Worm (Caenorhabditis elegans) whole organism, young adult: ENCODE measurements around the gene unc-49.
A peak's percentile ranks its signal among the peaks of the same experiment; 100 is the strongest.

Experiments used
- B0035.1 ChIP-seq: sonication (generic microtip); optimal IDR thresholded peaks from 2 replicates; lab custom pipeline; 2016; ENCODE audit warnings: missing genetic modification characterization, mild to moderate bottlenecking, missing compliant biosample characterization, missing genotype, missing genetic modification reagents
- C06A6.2 ChIP-seq: fragments of 200-800 bp; sonication (Bioruptor generic); conservative IDR thresholded peaks from 2 replicates; pipeline ENCODE4 v1.3.6; 2022; ENCODE audit warnings: missing genetic modification characterization, missing compliant biosample characterization
- D2030.7 ChIP-seq: fragments of 200-800 bp; sonication (Bioruptor generic); IDR thresholded peaks from 2 replicates; pipeline ENCODE4 v1.3.6; 2022; ENCODE audit warnings: missing genetic modification reagents, missing genetic modification characterization, missing compliant biosample characterization
- F22D6.2 ChIP-seq: sonication (generic microtip); optimal IDR thresholded peaks from 2 replicates; lab custom pipeline; 2016; ENCODE audit warnings: mild to moderate bottlenecking, missing genetic modification characterization, missing compliant biosample characterization
- F23B12.7 ChIP-seq: sonication (generic microtip); optimal IDR thresholded peaks from 2 replicates; lab custom pipeline; 2017; ENCODE audit warnings: missing genetic modification characterization, mild to moderate bottlenecking, missing compliant biosample characterization, antibody characterized with exemption, moderate library complexity; ENCODE audit not compliant: insufficient read depth
- F33H1.4 ChIP-seq: fragments of 200-800 bp; sonication (Bioruptor generic); IDR thresholded peaks from 2 replicates; pipeline ENCODE4 v1.3.6; 2022; ENCODE audit warnings: missing genetic modification reagents, missing genetic modification characterization, missing compliant biosample characterization
- F39B2.1 ChIP-seq: fragments of 200-800 bp; sonication (Bioruptor generic); IDR thresholded peaks from 2 replicates; pipeline ENCODE4 v1.3.6; 2022; ENCODE audit warnings: missing genetic modification reagents, missing genetic modification characterization, missing compliant biosample characterization
- F49E8.2 ChIP-seq: sonication (generic microtip); optimal IDR thresholded peaks from 3 replicates; lab custom pipeline; 2017; ENCODE audit warnings: missing genetic modification characterization, mild to moderate bottlenecking, missing compliant biosample characterization, antibody characterized with exemption, moderate library complexity; ENCODE audit not compliant: insufficient read depth
- F57C9.4 ChIP-seq: sonication (generic microtip); optimal IDR thresholded peaks from 2 replicates; lab custom pipeline; 2017; ENCODE audit warnings: mild to moderate bottlenecking, missing genetic modification characterization, missing compliant biosample characterization
- K11D2.4 ChIP-seq: fragments of 200-800 bp; sonication (Bioruptor generic); IDR thresholded peaks from 2 replicates; pipeline ENCODE4 v1.3.6; 2022; ENCODE audit warnings: missing genetic modification reagents, missing genetic modification characterization, missing compliant biosample characterization
- K12H6.12 ChIP-seq: fragments of 200-800 bp; sonication (Bioruptor generic); optimal IDR thresholded peaks from 2 replicates; lab custom pipeline; 2018; ENCODE audit warnings: mild to moderate bottlenecking, missing genetic modification characterization, missing compliant biosample characterization
- T07F8.4 ChIP-seq: sonication (generic microtip); optimal IDR thresholded peaks from 2 replicates; lab custom pipeline; 2016; ENCODE audit warnings: mild to moderate bottlenecking, missing genetic modification characterization, moderate library complexity, missing compliant biosample characterization
- T26A5.8 ChIP-seq: sonication (generic microtip); optimal IDR thresholded peaks from 2 replicates; lab custom pipeline; 2016; ENCODE audit warnings: missing genetic modification characterization, missing compliant biosample characterization
- ZK185.1 ChIP-seq: sonication (generic microtip); optimal IDR thresholded peaks from 2 replicates; lab custom pipeline; 2016; ENCODE audit warnings: mild to moderate bottlenecking, missing genetic modification characterization, missing compliant biosample characterization; ENCODE audit not compliant: poor library complexity, severe bottlenecking
- ama-1 ChIP-seq, 3 experiments: fragments of 150-350 bp in 1 of 3; sonication (generic microtip) in 2 of 3; optimal IDR thresholded peaks; 2 replicates each; lab custom pipeline; 2014 to 2018; ENCODE audit warnings: missing biosample characterization in 2 of 3, missing genetic modification characterization in 2 of 3, missing genetic modification reagents in 2 of 3
- aptf-2 ChIP-seq: fragments of 200-800 bp; sonication (Bioruptor generic); conservative IDR thresholded peaks from 2 replicates; pipeline ENCODE4 v1.3.6; 2022; ENCODE audit warnings: missing genetic modification reagents, missing genetic modification characterization, missing compliant biosample characterization
- ceh-27 ChIP-seq: fragments of 200-800 bp; sonication (Bioruptor generic); optimal IDR thresholded peaks from 2 replicates; lab custom pipeline; 2018; ENCODE audit warnings: mild to moderate bottlenecking, missing genetic modification characterization, moderate library complexity, missing compliant biosample characterization
- dox-1 ChIP-seq: fragments of 200-800 bp; sonication (Bioruptor generic); IDR thresholded peaks from 2 replicates; pipeline ENCODE4 v1.3.6; 2022; ENCODE audit warnings: missing genetic modification reagents, missing genetic modification characterization, missing compliant biosample characterization
- dpl-1 ChIP-seq: fragments of 150-350 bp; optimal IDR thresholded peaks from 2 replicates; lab custom pipeline; 2014; ENCODE audit warnings: missing biosample characterization, missing genetic modification reagents, missing genetic modification characterization
- efl-1 ChIP-seq: fragments of 150-350 bp; optimal IDR thresholded peaks from 2 replicates; lab custom pipeline; 2014; ENCODE audit warnings: missing biosample characterization, missing genetic modification reagents, missing genetic modification characterization
- hmg-1.2 ChIP-seq: fragments of 200-800 bp; sonication (Bioruptor generic); IDR thresholded peaks from 2 replicates; pipeline ENCODE4 v1.3.6; 2022; ENCODE audit warnings: missing genetic modification reagents, missing genetic modification characterization, missing compliant biosample characterization
- lin-40 ChIP-seq: sonication (generic microtip); optimal IDR thresholded peaks from 2 replicates; lab custom pipeline; 2016; ENCODE audit warnings: missing genetic modification characterization, mild to moderate bottlenecking, missing compliant biosample characterization, missing genotype, missing genetic modification reagents
- madf-3 ChIP-seq: fragments of 200-800 bp; sonication (Bioruptor generic); IDR thresholded peaks from 2 replicates; pipeline ENCODE4 v1.3.6; 2022; ENCODE audit warnings: missing genetic modification reagents, missing genetic modification characterization, missing compliant biosample characterization
- madf-6 ChIP-seq: fragments of 200-800 bp; sonication (Bioruptor generic); IDR thresholded peaks from 2 replicates; pipeline ENCODE4 v1.3.6; 2022; ENCODE audit warnings: missing genetic modification reagents, missing genetic modification characterization, missing compliant biosample characterization
- mel-28 ChIP-seq: sonication (generic microtip); optimal IDR thresholded peaks from 2 replicates; lab custom pipeline; 2016; ENCODE audit warnings: borderline replicate concordance, mild to moderate bottlenecking, missing genetic modification characterization, missing compliant biosample characterization
- mes-4 ChIP-seq: sonication (generic microtip); optimal IDR thresholded peaks from 2 replicates; lab custom pipeline; 2016; ENCODE audit warnings: missing genotype, missing genetic modification characterization, missing compliant biosample characterization
- nfya-1 ChIP-seq: sonication (generic microtip); optimal IDR thresholded peaks from 2 replicates; lab custom pipeline; 2017; ENCODE audit warnings: antibody characterized with exemption, missing compliant biosample characterization, missing genetic modification characterization, borderline replicate concordance; ENCODE audit not compliant: insufficient read depth
- nhr-80 ChIP-seq: sonication (generic microtip); optimal IDR thresholded peaks from 2 replicates; lab custom pipeline; 2016; ENCODE audit warnings: missing genetic modification characterization, missing compliant biosample characterization
- pha-4 ChIP-seq: fragments of 150-350 bp; sonication (generic microtip); optimal IDR thresholded peaks from 2 replicates; lab custom pipeline; 2014; ENCODE audit warnings: missing biosample characterization, missing genetic modification reagents, missing genetic modification characterization
- rcor-1 ChIP-seq: fragments of 200-800 bp; sonication (Bioruptor generic); IDR thresholded peaks from 2 replicates; pipeline ENCODE4 v1.3.6; 2022; ENCODE audit warnings: missing genetic modification reagents, missing genetic modification characterization, missing compliant biosample characterization
- snpc-1.1 ChIP-seq: sonication (generic microtip); optimal IDR thresholded peaks from 2 replicates; lab custom pipeline; 2017; ENCODE audit warnings: missing genetic modification characterization, mild to moderate bottlenecking, missing compliant biosample characterization, antibody characterized with exemption, moderate library complexity, missing genotype, missing genetic modification reagents; ENCODE audit not compliant: insufficient read depth
- snpc-4 ChIP-seq, 5 experiments: fragments of 150-350 bp in 1 of 5; sonication (generic microtip) in 4 of 5; optimal IDR thresholded peaks; 2 replicates each; lab custom pipeline; 2014 to 2018; ENCODE audit warnings: missing genetic modification characterization in 5 of 5, missing biosample characterization in 3 of 5, antibody characterized with exemption in 2 of 5, mild to moderate bottlenecking in 2 of 5, missing compliant biosample characterization in 2 of 5, missing genotype in 2 of 5, moderate library complexity in 2 of 5, missing genetic modification reagents in 1 of 5
- sptf-2 ChIP-seq: fragments of 200-800 bp; sonication (Bioruptor generic); optimal IDR thresholded peaks from 2 replicates; lab custom pipeline; 2018; ENCODE audit warnings: mild to moderate bottlenecking, missing genetic modification characterization, missing compliant biosample characterization
- ztf-18 ChIP-seq: sonication (generic microtip); optimal IDR thresholded peaks from 2 replicates; lab custom pipeline; 2016; ENCODE audit warnings: missing genotype, mild to moderate bottlenecking, missing genetic modification characterization, missing compliant biosample characterization
- ztf-22 ChIP-seq: fragments of 200-800 bp; sonication (Bioruptor generic); optimal IDR thresholded peaks from 2 replicates; lab custom pipeline; 2018; ENCODE audit warnings: mild to moderate bottlenecking, missing genetic modification characterization, moderate library complexity, missing compliant biosample characterization
- ztf-3 ChIP-seq: fragments of 200-800 bp; sonication (Bioruptor generic); optimal IDR thresholded peaks from 2 replicates; lab custom pipeline; 2018; ENCODE audit warnings: mild to moderate bottlenecking, missing genetic modification characterization, missing compliant biosample characterization

unc-49 gene

ce11 chrIII:10565926-10566325, 45.4 kb downstream of the unc-49 start, which contains the start of gene acdh-11:
Gene acdh-11, plus strand, starts transcription at chrIII:10566258.
- no peak for TF ChIP-seq aptf-2 (GFP tag; lab: Robert Waterston, UW)
- TF ChIP-seq ama-1 (optimal IDR thresholded peaks at IDR 0.05; lab: Kevin White, UChicago), result no peak
- no peak for TF ChIP-seq ama-1 (GFP tag; optimal IDR thresholded peaks at IDR 0.05; lab: Kevin White, UChicago)
- no peak for TF ChIP-seq sptf-2 (GFP tag; lab: Kevin White, UChicago)
- TF ChIP-seq B0035.1, result no peak
- TF ChIP-seq pha-4 (tag; lab: Kevin White, UChicago), result no peak
- no peak for TF ChIP-seq madf-6 (GFP tag; lab: Robert Waterston, UW)
- TF ChIP-seq hmg-1.2 (GFP tag; lab: Robert Waterston, UW), result peak; percentile 83
- TF ChIP-seq nhr-80 (tag; lab: Kevin White, UChicago), result peak; percentile 44

ce11 chrIII:10569246-10569645, 48.7 kb downstream of the unc-49 start:
- TF ChIP-seq dox-1 (no peak), madf-3 (no peak), F23B12.7 (tag; lab: Kevin White, UChicago) (no peak), ztf-22 (GFP tag; lab: Kevin White, UChicago) (no peak), lin-40 (tag; lab: Kevin White, UChicago) (no peak), T26A5.8 (tag; lab: Kevin White, UChicago) (no peak), ztf-18 (no peak), rcor-1 (GFP tag; lab: Robert Waterston, UW) (no peak), mel-28 (tag; lab: Kevin White, UChicago) (no peak), C06A6.2 (GFP tag; lab: Robert Waterston, UW) (no peak), F57C9.4 (no peak), F39B2.1 (GFP tag; lab: Robert Waterston, UW) (no peak), K11D2.4 (GFP tag; lab: Robert Waterston, UW) (no peak), ceh-27 (no peak), K12H6.12 (no peak), dpl-1 (GFP tag; lab: Kevin White, UChicago) (no peak), D2030.7 (GFP tag; lab: Robert Waterston, UW) (no peak), efl-1 (GFP tag; lab: Kevin White, UChicago) (no peak), T07F8.4 (no peak), nfya-1 (tag; lab: Kevin White, UChicago) (no peak)

- TF ChIP-seq mes-4 (tag; lab: Kevin White, UChicago) (no peak), F22D6.2 (tag; lab: Kevin White, UChicago) (no peak), ceh-27 (no peak), F33H1.4 (GFP tag; lab: Robert Waterston, UW) (no peak), F49E8.2 (tag; lab: Kevin White, UChicago) (no peak), ztf-3 (GFP tag; lab: Kevin White, UChicago) (no peak), F39B2.1 (GFP tag; lab: Robert Waterston, UW) (no peak), ZK185.1 (tag; lab: Kevin White, UChicago) (no peak)
Measured at ce11 chrIII:10575320-10575719, 54.8 kb downstream of the unc-49 start, which contains the start of gene Y45F3A.4. Gene Y45F3A.4, minus strand, starts transcription at chrIII:10575420.

ce11 chrIII:10576316-10576715, 55.8 kb downstream of the unc-49 start:
- TF ChIP-seq snpc-1.1 (peak; percentile 73), snpc-4 (GFP tag; optimal IDR thresholded peaks at IDR 0.05; lab: Kevin White, UChicago) (peak; percentile 70), snpc-4 (tag; optimal IDR thresholded peaks at IDR 0.05; lab: Kevin White, UChicago) (peak in 3 of 4 experiments; percentile 62 to 95 (median 93)), hmg-1.2 (GFP tag; lab: Robert Waterston, UW) (0 out of 2 replicates have a peak, but pooled peaks have one; percentile 28)
